Worm (Caenorhabditis elegans): ENCODE results near the gene R07E5.19.

DNA sequence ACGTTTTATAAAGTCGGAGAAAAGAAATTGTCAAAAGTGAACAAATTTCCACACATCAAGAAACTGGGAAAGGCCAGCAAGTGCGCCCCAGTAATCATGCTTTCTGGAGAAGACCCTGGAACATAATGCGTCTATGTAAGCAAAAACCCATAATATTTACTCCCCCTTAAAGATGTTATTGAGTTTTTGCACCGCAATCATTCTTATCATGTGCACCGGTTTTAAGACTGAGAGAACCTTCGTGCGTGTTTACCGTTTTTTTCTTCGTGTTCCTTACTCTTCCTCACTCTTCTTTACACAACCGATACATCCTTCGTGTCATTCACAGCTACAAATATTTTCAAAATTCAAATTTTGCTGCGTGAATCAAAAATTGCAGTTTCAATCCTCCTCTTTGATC is 45.0 kb downstream of the R07E5.19 start:
- TF ChIP-seq ama-1 (optimal IDR thresholded peaks at IDR 0.05) (no peak), skn-1 (tag; optimal IDR thresholded peaks at IDR 0.05) (no peak), unc-30 (tag; optimal IDR thresholded peaks at IDR 0.05) (no peak), nhr-237 (tag; optimal IDR thresholded peaks at IDR 0.05) (no peak), pqm-1 (tag; optimal IDR thresholded peaks at IDR 0.05) (no peak), unc-62 (GFP tag; optimal IDR thresholded peaks at IDR 0.05) (no peak)
